Worm (Caenorhabditis elegans) whole organism, L4/young adult: ENCODE data around the gene srj-42.

Experiments used
- W03F9.2 ChIP-seq: fragments of 150-350 bp; optimal IDR thresholded peaks from 2 replicates; lab custom pipeline; 2014; ENCODE audit warnings: missing biosample characterization, missing genetic modification characterization
- dao-5 ChIP-seq: sonication (generic microtip); optimal IDR thresholded peaks from 2 replicates; lab custom pipeline; 2016; ENCODE audit warnings: missing genotype, missing genetic modification characterization, moderate library complexity, missing compliant biosample characterization
- him-1 ChIP-seq: sonication (generic microtip); optimal IDR thresholded peaks from 2 replicates; lab custom pipeline; 2016; ENCODE audit warnings: missing genotype, missing genetic modification reagents, missing genetic modification characterization, missing compliant biosample characterization

The srj-42 gene

DNA sequence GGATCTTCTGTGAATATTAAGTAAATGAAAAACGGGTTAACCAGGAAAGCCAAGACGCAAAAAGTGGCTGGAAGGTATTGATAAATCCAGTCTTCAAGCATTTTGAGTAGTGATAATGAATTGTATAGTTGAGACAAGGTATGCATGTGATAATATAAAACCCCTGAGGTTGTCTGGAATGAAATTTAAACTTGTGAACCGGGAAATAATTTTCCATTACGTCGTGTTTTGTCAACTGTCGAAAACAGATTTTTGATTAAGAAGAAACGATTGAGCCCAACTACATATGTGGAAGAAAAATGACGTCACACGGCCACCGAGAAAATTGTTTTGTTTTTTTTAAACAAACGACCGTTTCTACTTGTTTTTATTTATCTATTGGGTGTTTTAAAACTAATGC is at the start of gene srj-42:
Gene srj-42 (minus strand): TSS at position 101 of the 400 bp plus-strand sequence.
- TF ChIP-seq him-1: no peak
- no peak for TF ChIP-seq dao-5
- no peak for TF ChIP-seq W03F9.2 (tag; lab: Kevin White, UChicago)

DNA sequence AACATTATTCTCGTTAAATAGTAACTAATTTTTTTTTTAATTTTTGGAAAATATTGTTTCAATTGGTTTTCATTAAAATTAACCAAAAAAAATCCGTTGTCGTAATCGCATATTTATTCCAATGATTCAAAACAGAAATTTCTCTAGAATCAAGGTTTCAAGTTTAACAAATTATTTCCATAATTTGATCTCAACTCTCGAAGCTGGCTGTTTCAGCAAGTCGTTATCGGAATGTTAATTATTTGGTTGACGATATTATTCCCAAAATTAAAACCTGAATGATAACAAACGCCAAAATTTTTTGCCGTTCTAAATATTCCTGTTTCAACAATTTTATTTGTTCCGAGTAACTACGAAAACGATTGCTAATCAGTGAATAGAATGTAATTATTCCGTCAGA is 48.0 kb upstream of the srj-42 start:
- TF ChIP-seq W03F9.2 (tag; lab: Kevin White, UChicago) (no peak), him-1 (no peak), dao-5 (no peak)

DNA sequence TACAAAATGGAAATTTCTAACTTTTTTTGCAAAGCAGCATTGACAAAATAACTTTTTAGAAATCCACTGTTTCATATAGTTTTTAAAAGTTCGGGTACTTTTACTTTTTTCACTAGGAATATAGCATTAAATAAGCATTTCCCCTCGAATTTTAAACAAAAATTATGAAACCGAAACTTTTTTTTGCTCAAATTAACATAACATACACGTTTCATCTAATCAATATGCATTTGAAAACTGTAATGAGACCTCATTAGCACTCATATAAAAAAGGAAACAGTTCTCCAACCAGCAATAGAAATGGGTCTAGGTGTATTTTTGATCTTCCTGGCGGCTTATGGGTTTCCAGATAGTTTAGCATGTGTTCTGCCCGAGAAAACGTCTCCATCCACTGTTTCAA is 42.0 kb upstream of the srj-42 start, which contains the start of gene Y73F8A.10:
Gene Y73F8A.10 (plus strand): TSS at position 301 of the 400 bp plus-strand sequence.
- TF ChIP-seq him-1 (no peak), dao-5 (no peak), W03F9.2 (tag; lab: Kevin White, UChicago) (no peak)

DNA sequence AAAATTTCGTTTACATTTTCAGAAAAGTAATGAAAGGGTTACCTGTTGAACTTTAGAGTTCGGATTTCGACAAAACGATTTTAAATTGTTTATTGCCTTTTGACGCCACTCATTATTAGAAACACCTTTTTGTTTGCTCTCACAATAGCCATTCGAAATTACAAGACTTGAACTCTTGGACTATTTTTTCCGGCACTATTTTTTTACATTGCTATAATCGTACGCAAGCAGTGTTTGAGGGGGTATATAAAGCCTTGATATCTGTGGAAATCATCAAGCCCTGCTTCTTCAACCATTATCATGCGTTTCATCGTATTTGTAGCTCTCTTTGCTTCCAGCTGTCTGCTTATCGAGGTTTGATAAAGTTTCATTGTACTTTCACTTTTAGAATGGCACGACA is 39.5 kb upstream of the srj-42 start, which contains the start of gene pqn-91:
Gene pqn-91 (plus strand): TSS at position 301 of the 400 bp plus-strand sequence.
- TF ChIP-seq W03F9.2 (tag; lab: Kevin White, UChicago): no peak
- TF ChIP-seq dao-5: no peak
- no peak for TF ChIP-seq him-1

DNA sequence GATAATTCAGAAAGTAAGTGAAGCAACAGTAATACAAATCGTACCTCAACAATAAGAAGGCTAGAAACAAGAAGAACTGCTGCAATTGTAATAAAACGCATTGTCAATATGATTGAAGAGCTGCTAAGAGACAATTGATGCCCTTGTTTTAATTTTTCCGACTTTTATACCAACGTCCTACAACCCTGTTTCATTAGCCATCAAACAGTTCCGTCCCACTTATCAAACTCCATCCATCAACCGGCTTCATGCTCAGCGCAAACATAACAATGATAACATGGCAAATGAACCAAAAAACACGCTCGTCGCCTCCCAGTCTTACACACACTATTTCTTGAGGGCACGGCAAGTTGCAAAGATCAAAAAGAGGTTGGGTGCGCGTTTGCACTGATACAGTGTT is 39.1 kb upstream of the srj-42 start, which contains the start of gene pqn-90:
Gene pqn-90 (minus strand): TSS at position 101 of the 400 bp plus-strand sequence.
- TF ChIP-seq him-1 (no peak), dao-5 (no peak), W03F9.2 (tag; lab: Kevin White, UChicago) (no peak)

DNA sequence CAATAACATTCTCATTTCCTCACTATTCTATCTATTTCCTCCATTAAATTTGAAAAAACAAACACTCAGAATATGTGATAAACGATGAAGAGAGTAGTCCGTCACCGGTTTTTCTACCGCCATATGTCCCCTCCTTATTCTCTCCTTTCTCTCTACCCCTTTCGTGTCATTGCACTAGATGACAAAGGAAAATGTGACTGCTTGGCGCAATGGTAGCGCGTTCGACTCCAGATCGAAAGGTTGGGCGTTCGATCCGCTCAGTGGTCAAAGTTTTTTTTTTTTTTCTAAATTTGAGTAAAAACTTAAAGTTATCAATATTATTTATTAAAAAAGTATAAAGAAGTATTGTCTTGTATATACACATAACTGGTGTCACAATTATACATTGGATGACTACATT is 37.5 kb upstream of the srj-42 start:
- TF ChIP-seq dao-5 (no peak), him-1 (no peak), W03F9.2 (tag; lab: Kevin White, UChicago) (no peak)

DNA sequence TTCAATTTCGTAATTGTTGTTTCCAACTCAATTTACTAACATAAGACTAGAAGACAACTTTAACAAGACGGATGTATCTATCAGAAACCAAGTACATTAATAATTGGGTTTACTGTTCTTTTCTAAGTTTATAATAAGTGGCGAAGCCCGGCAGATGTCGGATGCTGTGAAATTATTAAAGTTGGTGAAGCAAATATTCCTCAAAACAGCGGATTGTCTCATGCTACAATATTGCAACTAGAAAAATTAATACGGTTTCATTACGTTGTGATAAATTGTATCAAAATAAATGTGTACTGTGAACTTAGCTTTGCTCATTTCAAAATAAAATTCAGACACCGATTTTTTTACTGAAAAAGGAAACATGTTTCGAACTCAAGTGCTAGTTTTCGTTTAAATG is 31.6 kb upstream of the srj-42 start:
- TF ChIP-seq W03F9.2 (tag; lab: Kevin White, UChicago) (no peak), dao-5 (no peak), him-1 (no peak)

DNA sequence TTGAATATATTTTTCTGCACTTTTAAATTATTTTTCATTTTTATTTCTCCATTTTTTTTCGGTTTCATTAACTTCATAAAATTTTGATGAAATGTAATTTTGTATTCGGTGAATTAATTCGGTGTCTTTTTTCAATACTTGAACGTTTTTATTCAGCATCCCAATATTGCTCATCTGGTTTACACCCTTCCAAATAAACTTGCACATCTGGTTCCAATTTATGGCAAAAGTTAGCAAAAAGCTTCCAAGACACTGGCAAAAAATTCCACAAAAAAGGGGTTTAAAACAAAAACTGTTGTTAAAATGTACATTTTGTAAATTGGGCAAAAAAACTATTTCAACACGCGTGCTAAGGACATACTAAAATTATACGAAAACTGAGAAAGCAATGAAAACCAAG is 28.2 kb upstream of the srj-42 start:
- TF ChIP-seq dao-5 (no peak), him-1 (no peak)

DNA sequence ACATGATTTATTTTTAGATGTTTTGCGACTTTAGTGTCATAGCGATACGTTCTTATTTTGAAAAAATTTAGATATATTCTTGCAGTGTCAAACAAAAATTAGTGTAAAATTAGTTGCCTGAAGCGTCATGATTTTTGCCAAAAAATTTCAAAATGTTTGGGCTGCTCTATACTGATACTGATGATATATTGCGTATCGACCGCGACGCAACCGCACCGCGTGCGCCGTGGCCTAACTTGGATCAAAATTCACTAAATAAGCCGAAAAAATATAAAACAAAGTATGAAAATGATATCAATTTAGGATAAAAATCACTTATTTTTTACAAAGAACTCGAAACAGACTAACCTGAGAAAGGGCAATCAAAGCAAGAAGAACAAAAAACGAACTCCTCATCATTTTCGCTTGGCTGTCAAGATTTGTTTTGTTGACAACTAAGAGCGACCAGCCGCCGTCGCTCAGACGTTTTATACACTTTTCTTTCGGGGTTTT is 23.4 kb upstream of the srj-42 start, which contains the start of gene ccg-1:
Gene ccg-1 (minus strand): TSS at position 442 of the 492 bp plus-strand sequence.
- TF ChIP-seq dao-5 (no peak), him-1 (no peak), W03F9.2 (tag; lab: Kevin White, UChicago) (no peak)

DNA sequence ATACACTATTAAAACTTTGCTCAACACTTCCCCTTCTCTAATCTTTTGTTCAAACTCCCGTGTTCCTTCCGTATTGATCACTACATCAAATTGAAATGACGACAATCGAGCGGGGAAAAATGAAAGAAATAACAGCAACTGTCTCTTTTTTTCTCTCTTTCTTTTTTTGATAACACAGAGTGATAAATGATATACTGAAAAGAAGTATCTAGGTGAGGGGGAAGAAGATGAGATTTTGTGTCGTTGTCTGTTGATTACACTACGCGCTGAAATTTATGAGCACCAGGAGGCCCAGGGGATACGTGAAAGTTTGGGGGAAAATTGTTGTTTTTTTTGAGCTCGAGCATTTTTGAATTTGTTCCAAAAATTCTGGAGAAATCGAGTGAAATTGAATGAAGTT is 22.0 kb upstream of the srj-42 start:
- TF ChIP-seq dao-5: no peak
- no peak for TF ChIP-seq him-1
- TF ChIP-seq W03F9.2 (tag; lab: Kevin White, UChicago): no peak

DNA sequence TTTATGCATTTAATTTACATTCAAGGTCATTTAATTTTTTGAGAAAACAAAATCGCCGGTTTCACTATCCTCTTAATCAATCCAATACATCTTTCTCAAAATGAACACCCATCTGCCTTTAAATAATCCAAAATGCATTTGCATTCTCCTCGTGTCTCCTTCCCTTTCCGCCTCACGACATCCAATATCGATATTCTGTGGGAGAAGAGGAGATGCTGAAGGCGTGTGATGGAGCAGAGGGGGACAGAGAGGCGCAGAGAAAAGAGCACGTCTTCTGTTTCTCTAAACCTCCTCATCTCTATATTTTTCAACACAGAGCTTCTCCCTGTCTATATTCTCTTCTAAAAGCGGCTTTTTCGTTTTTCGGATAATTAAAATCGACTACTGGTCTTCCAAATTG is 7.5 kb upstream of the srj-42 start, which contains the start of gene Y73F8A.5:
Gene Y73F8A.5 (plus strand): TSS at position 321 of the 400 bp plus-strand sequence.
- no peak for TF ChIP-seq W03F9.2 (tag; lab: Kevin White, UChicago)
- no peak for TF ChIP-seq him-1
- no peak for TF ChIP-seq dao-5

DNA sequence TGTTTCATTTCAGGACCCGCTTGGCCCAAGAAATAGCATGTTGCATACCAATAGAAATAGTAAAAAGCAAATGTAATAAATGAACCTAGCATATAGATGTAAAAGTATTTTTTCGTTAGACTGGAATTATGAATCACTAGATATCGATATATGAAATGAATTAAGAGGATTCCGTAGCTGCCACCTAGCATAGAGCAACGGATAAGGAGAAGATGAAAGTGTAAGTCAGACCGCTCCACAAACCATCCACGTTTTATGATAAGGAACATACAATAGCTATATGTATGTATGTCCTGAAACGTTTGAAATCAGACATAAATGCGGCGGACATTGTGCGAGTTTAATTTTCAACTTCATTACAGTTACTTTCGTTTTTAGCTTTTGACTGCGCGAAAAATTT is 982 bp downstream of the srj-42 start:
- TF ChIP-seq dao-5 (no peak), W03F9.2 (tag; lab: Kevin White, UChicago) (no peak), him-1 (no peak)

DNA sequence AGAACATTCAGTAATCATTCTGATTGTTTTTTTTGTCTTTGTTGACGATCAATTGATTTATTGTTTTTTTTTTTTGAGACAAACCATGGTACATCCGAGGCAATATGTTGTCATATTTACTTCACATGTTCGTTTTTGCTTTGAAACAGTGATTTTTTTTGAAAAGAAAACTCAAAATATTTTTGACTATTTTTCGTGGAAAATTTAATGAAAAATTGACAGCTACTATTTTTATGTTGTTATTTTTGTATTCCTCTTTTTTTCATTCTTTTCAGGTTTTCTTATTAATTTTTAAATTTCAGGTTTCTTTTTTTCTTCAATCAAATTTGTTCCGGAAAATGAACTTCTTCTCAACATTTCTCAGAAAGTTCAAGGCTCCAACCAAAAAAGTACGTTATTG is 6.4 kb downstream of the srj-42 start, which contains the start of gene Y73F8A.36:
Gene Y73F8A.36 (plus strand): TSS at position 301 of the 400 bp plus-strand sequence.
- TF ChIP-seq him-1 (no peak), W03F9.2 (tag; lab: Kevin White, UChicago) (no peak), dao-5 (no peak)

DNA sequence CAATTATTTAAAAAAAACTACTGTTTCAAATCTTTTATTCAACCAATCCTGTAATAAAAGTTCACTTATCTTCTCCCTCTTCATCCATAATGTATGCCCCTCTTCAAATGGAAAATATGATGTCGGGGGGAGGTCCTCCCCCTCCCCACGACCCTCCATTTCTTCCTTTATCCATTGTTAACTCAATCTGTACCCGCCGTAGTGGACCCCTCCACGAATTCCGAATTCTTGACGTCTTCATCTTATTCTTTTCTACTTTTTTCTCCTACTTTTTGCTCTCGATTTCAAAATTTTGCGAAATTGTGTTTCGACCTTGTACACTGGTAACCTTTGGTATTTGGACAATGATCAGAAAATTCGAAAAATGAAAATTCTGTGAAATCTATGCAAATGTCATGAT is 16.2 kb downstream of the srj-42 start, which contains the start of gene lgc-52:
Gene lgc-52 (plus strand): TSS at position 268 of the 400 bp plus-strand sequence.
- TF ChIP-seq him-1 (no peak), W03F9.2 (tag; lab: Kevin White, UChicago) (no peak), dao-5 (no peak)

DNA sequence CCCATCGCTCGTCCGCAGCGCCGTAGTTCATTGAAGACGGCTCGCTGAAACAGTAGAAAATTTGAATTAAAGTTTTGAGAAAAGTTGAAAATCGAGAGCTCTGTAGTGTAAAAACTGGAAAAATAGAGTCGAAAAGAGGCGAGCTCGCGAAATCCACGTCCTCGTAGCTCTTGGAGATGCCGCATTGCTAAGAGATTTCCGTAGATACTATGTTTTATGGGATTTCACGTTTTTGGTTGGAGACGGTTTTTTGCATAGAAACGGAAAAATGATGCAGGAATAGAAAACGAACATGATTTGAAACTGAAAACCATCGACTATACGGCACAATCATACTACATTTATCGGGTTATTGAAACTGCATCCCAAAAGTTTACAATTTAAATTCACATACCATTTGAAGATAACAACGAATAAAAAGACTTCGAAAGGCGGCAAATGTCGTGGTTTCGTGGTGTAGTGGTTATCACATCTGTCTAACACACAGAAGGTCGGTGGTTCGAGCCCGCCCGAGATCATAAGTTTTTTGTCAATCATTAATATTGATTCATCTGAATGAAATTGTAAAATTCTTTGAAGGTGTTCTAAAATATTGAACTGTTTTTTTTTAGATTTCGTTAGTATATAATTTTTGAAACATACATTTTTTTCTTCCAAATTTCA is 17.0 kb downstream of the srj-42 start, which contains the start of gene pkd-2:
Gene pkd-2 (minus strand): TSS at position 51 of the 663 bp plus-strand sequence.
- no peak for TF ChIP-seq dao-5
- TF ChIP-seq W03F9.2 (tag; lab: Kevin White, UChicago): peak; percentile 43
- no peak for TF ChIP-seq him-1
